Worm (Caenorhabditis elegans): ENCODE data around the gene srx-67.

- TF ChIP-seq ceh-82 (tag; optimal IDR thresholded peaks at IDR 0.05) (no peak), alr-1 (tag; optimal IDR thresholded peaks at IDR 0.05) (no peak), unc-62 (GFP tag; optimal IDR thresholded peaks at IDR 0.05) (no peak), R02D3.7 (tag; optimal IDR thresholded peaks at IDR 0.05) (no peak), blmp-1 (tag; optimal IDR thresholded peaks at IDR 0.05; ENCODE audit: insufficient read depth) (no peak)
Measured at ce11 chrV:3945053-3945452, 28.5 kb downstream of the srx-67 start, which contains the start of gene cyp-35B3.

All from whole organism, L2 larva.